Fruit fly (Drosophila melanogaster): ENCODE data around the gene Ilp8.

DNA sequence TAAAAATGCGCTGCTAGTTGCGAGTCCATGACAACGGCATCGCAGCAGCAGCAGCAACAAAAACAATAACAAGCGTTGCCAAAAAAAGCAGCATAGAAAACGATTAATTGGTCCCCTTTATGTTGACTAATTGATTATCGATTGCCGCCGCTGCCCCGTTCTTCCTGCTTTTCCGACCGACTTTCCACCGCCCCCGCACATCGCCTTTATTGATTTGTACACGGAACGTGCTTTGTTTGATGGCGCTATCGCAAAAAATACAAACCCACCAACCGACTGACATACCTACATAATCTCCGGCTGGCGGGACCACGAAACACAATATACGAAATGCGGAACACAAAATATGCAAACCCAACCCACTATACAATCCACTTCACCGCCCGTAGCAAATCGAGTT lies 19.6 kb upstream of the Ilp8 start:
- TF ChIP-seq Gug (GFP tag; IDR thresholded peaks at IDR 0.05), result no peak
- TF ChIP-seq Sox14 (GFP tag; optimal IDR thresholded peaks at IDR 0.05), result no peak

Measured in whole organism, prepupa.